Fruit fly (Drosophila melanogaster) whole organism, embryonic: ENCODE data around the gene CG33791.

Experiments
- Awh ChIP-seq: fragments of 200-800 bp; sonication (Bioruptor generic); IDR thresholded peaks from 2 replicates; pipeline ENCODE4, ENCODE4 v1.3.6; 2022; ENCODE audit warnings: missing biosample characterization, missing genetic modification characterization
- Blimp-1 ChIP-seq: fragments of 200-800 bp; sonication (Bioruptor generic); optimal IDR thresholded peaks from 3 replicates; lab custom pipeline; 2018; ENCODE audit warnings: missing biosample characterization, missing genetic modification characterization, mild to moderate bottlenecking, moderate library complexity, missing genetic modification reagents
- CG10321 ChIP-seq: fragments of 200-800 bp; sonication (Bioruptor generic); IDR thresholded peaks from 2 replicates; pipeline ENCODE4 v1.3.6; 2022; ENCODE audit warnings: missing biosample characterization, missing genetic modification characterization
- CG12104 ChIP-seq: fragments of 200-800 bp; sonication (Bioruptor generic); optimal IDR thresholded peaks from 3 replicates; lab custom pipeline; 2016; ENCODE audit warnings: missing biosample characterization, missing genetic modification characterization
- CG12769 ChIP-seq: fragments of 200-800 bp; sonication (Bioruptor generic); optimal IDR thresholded peaks from 2 replicates; lab custom pipeline; 2019; ENCODE audit warnings: missing biosample characterization, mild to moderate bottlenecking, missing genetic modification characterization, moderate library complexity
- CG13424 ChIP-seq: fragments of 200-800 bp; sonication (Bioruptor generic); optimal IDR thresholded peaks from 2 replicates; lab custom pipeline; 2019; ENCODE audit warnings: missing biosample characterization, mild to moderate bottlenecking, missing genetic modification characterization, moderate library complexity
- CG13894 ChIP-seq: fragments of 200-800 bp; sonication (Bioruptor generic); optimal IDR thresholded peaks from 3 replicates; lab custom pipeline; 2018; ENCODE audit warnings: missing biosample characterization, mild to moderate bottlenecking, missing genetic modification characterization, moderate library complexity
- CG15269 ChIP-seq: fragments of 200-800 bp; sonication (Bioruptor generic); optimal IDR thresholded peaks from 2 replicates; lab custom pipeline; 2018; ENCODE audit warnings: missing biosample characterization, mild to moderate bottlenecking, missing genetic modification characterization, moderate library complexity
- CG17568 ChIP-seq: fragments of 200-800 bp; sonication (Bioruptor generic); optimal IDR thresholded peaks from 2 replicates; lab custom pipeline; 2018; ENCODE audit warnings: missing biosample characterization, mild to moderate bottlenecking, missing genetic modification characterization, moderate library complexity
- CG30431 ChIP-seq: fragments of 200-800 bp; sonication (Bioruptor generic); optimal IDR thresholded peaks from 2 replicates; lab custom pipeline; 2017; ENCODE audit warnings: missing biosample characterization, missing genetic modification characterization
- CG32767 ChIP-seq: fragments of 200-800 bp; sonication (Bioruptor generic); IDR thresholded peaks from 2 replicates; pipeline ENCODE4 v1.3.6; 2022; ENCODE audit warnings: missing biosample characterization, missing genetic modification characterization
- CG33557 ChIP-seq: fragments of 200-800 bp; sonication (Bioruptor generic); optimal IDR thresholded peaks from 2 replicates; lab custom pipeline; 2019; ENCODE audit warnings: missing biosample characterization, mild to moderate bottlenecking, missing genetic modification characterization, moderate library complexity
- CG3847 ChIP-seq: fragments of 200-800 bp; sonication (Bioruptor generic); IDR thresholded peaks from 2 replicates; pipeline ENCODE4 v1.3.6; 2022; ENCODE audit warnings: missing biosample characterization, missing genetic modification characterization
- CG4707 ChIP-seq: fragments of 200-800 bp; sonication (Bioruptor generic); optimal IDR thresholded peaks from 2 replicates; lab custom pipeline; 2018; ENCODE audit warnings: missing biosample characterization, mild to moderate bottlenecking, missing genetic modification characterization, moderate library complexity
- CG4730 ChIP-seq: fragments of 200-800 bp; sonication (Bioruptor generic); IDR thresholded peaks from 2 replicates; pipeline ENCODE4 v1.3.6; 2022; ENCODE audit warnings: missing biosample characterization, missing genetic modification characterization
- CG5245 ChIP-seq: fragments of 200-800 bp; sonication (Bioruptor generic); optimal IDR thresholded peaks from 3 replicates; lab custom pipeline; 2016; ENCODE audit warnings: missing biosample characterization, missing genetic modification characterization
- CG6765 ChIP-seq: fragments of 200-800 bp; sonication (Bioruptor generic); optimal IDR thresholded peaks from 3 replicates; lab custom pipeline; 2017; ENCODE audit warnings: missing biosample characterization, mild to moderate bottlenecking, missing genetic modification characterization
- CG6813 ChIP-seq: fragments of 200-800 bp; sonication (Bioruptor generic); optimal IDR thresholded peaks from 2 replicates; lab custom pipeline; 2017; ENCODE audit warnings: missing biosample characterization, missing genetic modification characterization, mild to moderate bottlenecking, moderate library complexity, missing genetic modification reagents
- CG8290 ChIP-seq, 3 experiments: fragments of 200-800 bp; sonication (Bioruptor generic); optimal IDR thresholded peaks; 2 replicates each; lab custom pipeline; 2016 to 2019; ENCODE audit warnings: missing biosample characterization in 3 of 3, missing genetic modification characterization in 3 of 3, mild to moderate bottlenecking in 2 of 3, moderate library complexity in 1 of 3
- CG8944 ChIP-seq: fragments of 200-800 bp; sonication (Bioruptor generic); optimal IDR thresholded peaks from 3 replicates; lab custom pipeline; 2016; ENCODE audit warnings: missing biosample characterization, missing genetic modification characterization
- CG9817 ChIP-seq: fragments of 200-800 bp; sonication (Bioruptor generic); optimal IDR thresholded peaks from 2 replicates; lab custom pipeline; 2018; ENCODE audit warnings: missing biosample characterization, mild to moderate bottlenecking, missing genetic modification characterization, moderate library complexity
- CG9876 ChIP-seq: fragments of 200-800 bp; sonication (Bioruptor generic); optimal IDR thresholded peaks from 2 replicates; lab custom pipeline; 2016; ENCODE audit warnings: missing biosample characterization, missing genetic modification characterization
- Deaf1 ChIP-seq: fragments of 200-800 bp; optimal IDR thresholded peaks from 3 replicates; lab custom pipeline; 2019; ENCODE audit warnings: missing biosample characterization, mild to moderate bottlenecking, missing genetic modification characterization, moderate library complexity
- Doc3 ChIP-seq: fragments of 200-800 bp; sonication (Bioruptor generic); IDR thresholded peaks from 3 replicates; pipeline ENCODE4 v1.3.6; 2022; ENCODE audit warnings: missing biosample characterization, missing genetic modification characterization; ENCODE audit not compliant: partially characterized antibody
- Dp ChIP-seq: fragments of 200-800 bp; sonication (Bioruptor generic); optimal IDR thresholded peaks from 2 replicates; lab custom pipeline; 2018; ENCODE audit warnings: missing biosample characterization, mild to moderate bottlenecking, missing genetic modification characterization, moderate library complexity
- E2f1 ChIP-seq: fragments of 200-800 bp; sonication (Bioruptor generic); IDR thresholded peaks from 2 replicates; pipeline ENCODE4 v1.3.6; 2022; ENCODE audit warnings: missing biosample characterization, missing genetic modification characterization
- Opbp ChIP-seq: fragments of 200-800 bp; sonication (Bioruptor generic); IDR thresholded peaks from 3 replicates; pipeline ENCODE4 v1.3.6; 2022; ENCODE audit warnings: missing biosample characterization, missing genetic modification characterization; ENCODE audit not compliant: partially characterized antibody
- Ptx1 ChIP-seq: fragments of 200-800 bp; sonication (Bioruptor generic); IDR thresholded peaks from 2 replicates; pipeline ENCODE4 v1.3.6; 2022; ENCODE audit warnings: missing biosample characterization, missing genetic modification characterization
- Ravus ChIP-seq: fragments of 200-800 bp; sonication (Bioruptor generic); IDR thresholded peaks from 2 replicates; pipeline ENCODE4 v1.3.6; 2022; ENCODE audit warnings: missing biosample characterization, missing genetic modification characterization
- ab ChIP-seq: fragments of 200-800 bp; sonication (Bioruptor generic); optimal IDR thresholded peaks from 2 replicates; lab custom pipeline; 2016; ENCODE audit warnings: missing biosample characterization, missing genetic modification characterization
- cg ChIP-seq: fragments of 200-800 bp; sonication (Bioruptor generic); optimal IDR thresholded peaks from 3 replicates; lab custom pipeline; 2019; ENCODE audit warnings: missing biosample characterization, mild to moderate bottlenecking, missing genetic modification characterization, moderate library complexity
- chinmo ChIP-seq: fragments of 200-800 bp; sonication (Bioruptor generic); IDR thresholded peaks from 4 replicates; pipeline ENCODE4 v1.3.6; 2022; ENCODE audit warnings: missing biosample characterization, missing genetic modification characterization; ENCODE audit not compliant: partially characterized antibody
- chn ChIP-seq: fragments of 200-800 bp; sonication (Bioruptor generic); optimal IDR thresholded peaks from 2 replicates; lab custom pipeline; 2016; ENCODE audit warnings: missing biosample characterization, missing genetic modification characterization
- crol ChIP-seq: fragments of 200-800 bp; sonication (Bioruptor generic); IDR thresholded peaks from 2 replicates; pipeline ENCODE4 v1.3.6; 2022; ENCODE audit warnings: missing biosample characterization, missing genetic modification characterization
- grn ChIP-seq: fragments of 200-800 bp; sonication (Bioruptor generic); optimal IDR thresholded peaks from 3 replicates; lab custom pipeline; 2017; ENCODE audit warnings: missing biosample characterization, missing genetic modification characterization
- hb ChIP-seq: fragments of 200-800 bp; sonication (Bioruptor generic); IDR thresholded peaks from 3 replicates; pipeline ENCODE4 v1.3.6; 2022; ENCODE audit warnings: missing biosample characterization, missing genetic modification characterization; ENCODE audit not compliant: partially characterized antibody
- kay ChIP-seq: fragments of 200-800 bp; sonication (Bioruptor generic); optimal IDR thresholded peaks from 2 replicates; lab custom pipeline; 2016; ENCODE audit warnings: missing biosample characterization, missing genetic modification characterization
- lab ChIP-seq: fragments of 200-800 bp; sonication (Bioruptor generic); optimal IDR thresholded peaks from 3 replicates; lab custom pipeline; 2017; ENCODE audit warnings: missing biosample characterization, missing genetic modification characterization, mild to moderate bottlenecking, moderate library complexity, missing genetic modification reagents
- nom ChIP-seq: fragments of 200-800 bp; sonication (Bioruptor generic); optimal IDR thresholded peaks from 2 replicates; lab custom pipeline; 2017; ENCODE audit warnings: missing biosample characterization, missing genetic modification characterization, mild to moderate bottlenecking, moderate library complexity, missing genetic modification reagents
- ranshi ChIP-seq: fragments of 200-800 bp; sonication (Bioruptor generic); IDR thresholded peaks from 2 replicates; pipeline ENCODE4 v1.3.6; 2022; ENCODE audit warnings: missing biosample characterization, missing genetic modification characterization
- sd ChIP-seq: fragments of 200-800 bp; sonication (Bioruptor generic); optimal IDR thresholded peaks from 3 replicates; lab custom pipeline; 2018; ENCODE audit warnings: missing biosample characterization, mild to moderate bottlenecking, missing genetic modification characterization, moderate library complexity
- sim ChIP-seq: fragments of 200-800 bp; sonication (Bioruptor generic); IDR thresholded peaks from 2 replicates; pipeline ENCODE4 v1.3.6; 2022; ENCODE audit warnings: missing biosample characterization, missing genetic modification characterization
- ssp ChIP-seq: fragments of 200-800 bp; sonication (Bioruptor generic); IDR thresholded peaks from 2 replicates; pipeline ENCODE4 v1.3.6; 2022; ENCODE audit warnings: missing biosample characterization, missing genetic modification characterization
- tio ChIP-seq: fragments of 200-800 bp; sonication (Bioruptor generic); optimal IDR thresholded peaks from 2 replicates; lab custom pipeline; 2017; ENCODE audit warnings: missing biosample characterization, missing genetic modification characterization, inconsistent platforms
- tna ChIP-seq: fragments of 200-800 bp; sonication (Bioruptor generic); IDR thresholded peaks from 2 replicates; pipeline ENCODE4 v1.3.6; 2022; ENCODE audit warnings: missing biosample characterization, missing genetic modification characterization; ENCODE audit not compliant: partially characterized antibody
- trem ChIP-seq: fragments of 200-800 bp; optimal IDR thresholded peaks from 3 replicates; lab custom pipeline; 2019; ENCODE audit warnings: missing biosample characterization, mild to moderate bottlenecking, missing genetic modification characterization, moderate library complexity
- wor ChIP-seq: fragments of 200-800 bp; sonication (Bioruptor generic); IDR thresholded peaks from 2 replicates; pipeline ENCODE4 v1.3.6; 2022; ENCODE audit warnings: missing biosample characterization, missing genetic modification characterization

Gene CG33791

dm6 chr3L:1590194-1590593 lies 12.6 kb upstream of the CG33791 start:
- 0 out of 2 replicates have a peak, but pooled peaks have one; percentile 8 for TF ChIP-seq crol (GFP tag; lab: Robert Waterston, UW)
- peak; percentile 49 for TF ChIP-seq CG12769 (tag; lab: Kevin White, UChicago)
- no peak for TF ChIP-seq CG32767 (GFP tag; lab: Robert Waterston, UW)
- no peak for TF ChIP-seq kay (GFP tag; lab: Kevin White, UChicago)
- peak; percentile 52 for TF ChIP-seq sd
- peak; percentile 85 for TF ChIP-seq CG13894 (tag; lab: Kevin White, UChicago)
- peak; percentile 22 for TF ChIP-seq grn (GFP tag; lab: Kevin White, UChicago)
- TF ChIP-seq Doc3 (GFP tag; lab: Robert Waterston, UW), result no peak
- TF ChIP-seq CG15269 (tag; lab: Kevin White, UChicago), result peak; percentile 57
- no peak for TF ChIP-seq Awh (GFP tag; lab: Robert Waterston, UW)
- peak; percentile 83; the same call in 3 of the 4 replicates for TF ChIP-seq chinmo (GFP tag; lab: Robert Waterston, UW)
- TF ChIP-seq CG8290 (GFP tag; optimal IDR thresholded peaks at IDR 0.05; lab: Kevin White, UChicago), result no peak
- peak in 1 of 2 experiments; percentile 8 for TF ChIP-seq CG8290 (tag; optimal IDR thresholded peaks at IDR 0.05; lab: Kevin White, UChicago)
- peak; percentile 17 for TF ChIP-seq Deaf1 (tag; lab: Kevin White, UChicago)

- peak; percentile 62 for TF ChIP-seq Blimp-1
- no peak for TF ChIP-seq CG17568 (GFP tag; lab: Kevin White, UChicago)
- TF ChIP-seq ab, result no peak
- TF ChIP-seq ssp (GFP tag; lab: Robert Waterston, UW), result no peak
- 0 out of 2 replicates have a peak, but pooled peaks have one; percentile 26 for TF ChIP-seq sim (GFP tag; lab: Robert Waterston, UW)
- peak; percentile 3 for TF ChIP-seq CG9876
- no peak for TF ChIP-seq E2f1 (GFP tag; lab: Robert Waterston, UW)
- no peak for TF ChIP-seq cg (GFP tag; lab: Kevin White, UChicago)
- TF ChIP-seq CG13894 (tag; lab: Kevin White, UChicago), result no peak
- TF ChIP-seq Ravus, result peak; percentile 24; the same call in 1 of the 2 replicates
- TF ChIP-seq lab (GFP tag; lab: Kevin White, UChicago), result peak; percentile 97
- peak; percentile 47; the same call in 1 of the 2 replicates for TF ChIP-seq CG3847
- peak; percentile 95 for TF ChIP-seq CG12104
- TF ChIP-seq ranshi (GFP tag; lab: Robert Waterston, UW), result peak; percentile 55; the same call in 1 of the 2 replicates
- TF ChIP-seq trem (tag; lab: Kevin White, UChicago), result no peak
- peak; percentile 91 for TF ChIP-seq CG6765 (GFP tag; lab: Kevin White, UChicago)
- TF ChIP-seq wor (GFP tag; lab: Robert Waterston, UW), result no peak
- no peak for TF ChIP-seq tna
- TF ChIP-seq CG10321 (GFP tag; lab: Robert Waterston, UW), result 0 out of 2 replicates have a peak, but pooled peaks have one; percentile 26
- no peak for TF ChIP-seq tio
- TF ChIP-seq CG4730 (GFP tag; lab: Robert Waterston, UW), result no peak
- TF ChIP-seq CG6813, result peak; percentile 95
- TF ChIP-seq Opbp (GFP tag; lab: Robert Waterston, UW), result no peak
- no peak for TF ChIP-seq hb (GFP tag; lab: Robert Waterston, UW)
- TF ChIP-seq CG30431, result no peak
- TF ChIP-seq CG13424 (tag; lab: Kevin White, UChicago), result peak; percentile 35
- TF ChIP-seq nom (GFP tag; lab: Kevin White, UChicago), result peak; percentile 85
- no peak for TF ChIP-seq chn (GFP tag; lab: Kevin White, UChicago)
- TF ChIP-seq CG5245 (GFP tag; lab: Kevin White, UChicago), result peak; percentile 7
- no peak for TF ChIP-seq Ptx1
- peak; percentile 78 for TF ChIP-seq CG9817 (tag; lab: Kevin White, UChicago)
- TF ChIP-seq CG4707, result peak; percentile 26
- TF ChIP-seq Dp (GFP tag; lab: Kevin White, UChicago), result no peak
- no peak for TF ChIP-seq CG33557
- peak; percentile 3 for TF ChIP-seq CG8944 (GFP tag; lab: Kevin White, UChicago)
Measured at dm6 chr3L:1591692-1592371, 10.9 kb upstream of the CG33791 start.
